Worm (Caenorhabditis elegans): ENCODE data around the gene tag-314.

DNA sequence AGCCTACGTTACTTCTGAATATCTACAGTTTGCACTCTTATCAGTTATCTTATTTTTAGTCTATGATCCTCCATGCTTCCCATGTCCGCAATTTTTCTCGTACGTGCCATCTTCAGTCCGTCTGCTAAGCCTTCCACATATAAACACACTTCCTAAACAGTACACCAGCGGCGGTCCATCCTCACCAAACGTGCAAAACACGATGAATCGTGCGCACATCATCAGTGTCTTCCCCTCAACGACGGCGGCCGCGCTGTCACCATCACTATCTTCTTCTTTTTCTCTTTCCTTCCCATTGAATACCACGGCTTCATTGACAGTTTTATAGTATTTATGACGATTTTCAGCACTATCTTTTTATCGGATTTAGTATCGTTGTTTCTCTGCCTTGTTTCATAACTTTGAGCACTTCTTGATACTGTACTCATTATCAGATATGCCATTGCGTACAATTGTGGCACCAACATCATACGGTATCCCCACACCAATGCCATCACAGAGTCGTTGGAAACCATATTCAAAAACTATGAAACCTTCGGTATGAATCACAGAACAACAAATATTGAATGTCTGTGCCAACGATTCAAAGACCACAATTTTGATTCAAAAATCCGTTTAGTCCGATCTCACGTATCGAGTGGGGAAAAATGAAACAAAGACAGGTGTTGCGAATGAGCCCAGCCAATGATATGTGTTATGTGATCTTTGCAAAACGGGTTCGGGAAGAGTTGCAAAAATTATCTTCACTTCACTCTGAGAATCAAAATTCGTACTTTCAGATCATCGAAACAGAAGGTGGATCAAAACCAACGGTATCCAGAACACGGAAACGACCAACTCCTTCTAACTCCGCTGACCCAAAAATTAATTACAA lies 44.6 kb upstream of the tag-314 start:
- TF ChIP-seq ztf-4 (tag; optimal IDR thresholded peaks at IDR 0.05) (no peak), snpc-4 (tag; optimal IDR thresholded peaks at IDR 0.05) (no peak)
